Fruit fly (Drosophila melanogaster) whole organism, adult: Measurements from ENCODE around the gene CG13896.

Experiments
- CG11617 ChIP-seq: fragments of 200-800 bp; sonication (Bioruptor generic); optimal IDR thresholded peaks from 2 replicates; lab custom pipeline; 2017; ENCODE audit warnings: mild to moderate bottlenecking, missing biosample characterization, missing genetic modification reagents, missing genetic modification characterization
- CG12768 ChIP-seq: fragments of 200-800 bp; sonication (Bioruptor generic); optimal IDR thresholded peaks from 2 replicates; lab custom pipeline; 2017; ENCODE audit warnings: missing biosample characterization, missing genetic modification characterization, mild to moderate bottlenecking, moderate library complexity, missing genetic modification reagents
- CG14711 ChIP-seq: fragments of 200-800 bp; sonication (Bioruptor generic); optimal IDR thresholded peaks from 2 replicates; lab custom pipeline; 2018; ENCODE audit warnings: missing biosample characterization, mild to moderate bottlenecking, missing genetic modification characterization, moderate library complexity
- CG33017 ChIP-seq: fragments of 200-800 bp; sonication (Bioruptor generic); optimal IDR thresholded peaks from 2 replicates; lab custom pipeline; 2018; ENCODE audit warnings: missing biosample characterization, mild to moderate bottlenecking, missing genetic modification characterization, moderate library complexity
- CG5204 ChIP-seq: fragments of 200-800 bp; sonication (Bioruptor generic); optimal IDR thresholded peaks from 2 replicates; lab custom pipeline; 2016; ENCODE audit warnings: missing biosample characterization, missing genetic modification characterization
- CG7045 ChIP-seq: fragments of 200-800 bp; sonication (Bioruptor generic); optimal IDR thresholded peaks from 2 replicates; lab custom pipeline; 2017; ENCODE audit warnings: missing biosample characterization, mild to moderate bottlenecking, missing genetic modification characterization
- CG7101 ChIP-seq: fragments of 200-800 bp; sonication (Bioruptor generic); optimal IDR thresholded peaks from 2 replicates; lab custom pipeline; 2018; ENCODE audit warnings: missing biosample characterization, mild to moderate bottlenecking, missing genetic modification characterization, moderate library complexity
- Hr96 ChIP-seq: fragments of 200-800 bp; sonication (Bioruptor generic); optimal IDR thresholded peaks from 2 replicates; lab custom pipeline; 2016; ENCODE audit warnings: missing biosample characterization, missing genetic modification characterization
- Mnt ChIP-seq: fragments of 200-800 bp; sonication (Bioruptor generic); optimal IDR thresholded peaks from 2 replicates; lab custom pipeline; 2016; ENCODE audit warnings: missing biosample characterization, mild to moderate bottlenecking, missing genetic modification characterization
- cic ChIP-seq: fragments of 200-800 bp; sonication (Bioruptor generic); optimal IDR thresholded peaks from 2 replicates; lab custom pipeline; 2017; ENCODE audit warnings: missing biosample characterization, mild to moderate bottlenecking, missing genetic modification characterization, moderate library complexity
- kay ChIP-seq: fragments of 200-800 bp; sonication (Bioruptor generic); peaks from one replicate; lab custom pipeline; 2016; ENCODE audit warnings: missing biosample characterization, missing genetic modification characterization, borderline replicate concordance
- pad ChIP-seq: fragments of 200-800 bp; sonication (Bioruptor generic); optimal IDR thresholded peaks from 3 replicates; lab custom pipeline; 2017; ENCODE audit warnings: missing biosample characterization, missing genetic modification characterization, mild to moderate bottlenecking, moderate library complexity, missing genetic modification reagents
- tj ChIP-seq: fragments of 200-800 bp; sonication (Bioruptor generic); optimal IDR thresholded peaks from 3 replicates; lab custom pipeline; 2017; ENCODE audit warnings: missing biosample characterization, mild to moderate bottlenecking, missing genetic modification characterization, moderate library complexity
- toe ChIP-seq: fragments of 200-800 bp; sonication (Bioruptor generic); optimal IDR thresholded peaks from 2 replicates; lab custom pipeline; 2016; ENCODE audit warnings: missing biosample characterization, missing genetic modification characterization

dm6 chr3L:703160-703793, 8.4 kb downstream of the CG13896 start:
- TF ChIP-seq CG14711 (tag; lab: Kevin White, UChicago), result no peak
- no peak for TF ChIP-seq CG33017 (tag; lab: Kevin White, UChicago)
- TF ChIP-seq tj, result no peak
- TF ChIP-seq kay (GFP tag; lab: Kevin White, UChicago), result no peak
- TF ChIP-seq CG11617 (GFP tag; lab: Kevin White, UChicago), result no peak
- no peak for TF ChIP-seq CG7101 (tag; lab: Kevin White, UChicago)
- TF ChIP-seq CG5204, result no peak
- TF ChIP-seq pad (GFP tag; lab: Kevin White, UChicago), result no peak
- TF ChIP-seq toe (GFP tag; lab: Kevin White, UChicago), result no peak
- TF ChIP-seq CG12768, result no peak
- no peak for TF ChIP-seq CG7045 (GFP tag; lab: Kevin White, UChicago)
- TF ChIP-seq Mnt, result no peak
- TF ChIP-seq Hr96, result no peak
- no peak for TF ChIP-seq cic (GFP tag; lab: Kevin White, UChicago)
